Worm (Caenorhabditis elegans) whole organism, L2 larva: ENCODE measurements around the gene ZK1320.7.

ENCODE experiments used
- C34F6.9 ChIP-seq: fragments of 150-350 bp; optimal IDR thresholded peaks from 2 replicates; lab custom pipeline; 2014; ENCODE audit warnings: missing biosample characterization, missing genetic modification characterization
- F13H6.1 ChIP-seq: sonication (generic microtip); optimal IDR thresholded peaks from 2 replicates; lab custom pipeline; 2016; ENCODE audit warnings: missing genetic modification characterization, missing compliant biosample characterization
- R02D3.7 ChIP-seq: fragments of 150-350 bp; optimal IDR thresholded peaks from 2 replicates; lab custom pipeline; 2014; ENCODE audit warnings: missing biosample characterization, missing genetic modification characterization
- ZK546.5 ChIP-seq: sonication (generic microtip); optimal IDR thresholded peaks from 2 replicates; lab custom pipeline; 2017; ENCODE audit warnings: missing biosample characterization, missing genetic modification characterization
- alr-1 ChIP-seq: fragments of 150-350 bp; optimal IDR thresholded peaks from 2 replicates; lab custom pipeline; 2014; ENCODE audit warnings: missing biosample characterization, missing genetic modification characterization
- aly-2 ChIP-seq: fragments of 150-350 bp; optimal IDR thresholded peaks from 2 replicates; lab custom pipeline; 2014; ENCODE audit warnings: missing biosample characterization, missing genetic modification characterization
- ama-1 ChIP-seq: fragments of 150-350 bp; optimal IDR thresholded peaks from 2 replicates; lab custom pipeline; 2018; ENCODE audit warnings: inconsistent platforms
- blmp-1 ChIP-seq: sonication (generic microtip); optimal IDR thresholded peaks from 2 replicates; lab custom pipeline; 2017; ENCODE audit warnings: missing genetic modification characterization, mild to moderate bottlenecking, missing compliant biosample characterization, antibody characterized with exemption, moderate library complexity; ENCODE audit not compliant: insufficient read depth
- ceh-16 ChIP-seq: fragments of 150-350 bp; optimal IDR thresholded peaks from 2 replicates; lab custom pipeline; 2014; ENCODE audit warnings: missing biosample characterization, missing genetic modification characterization
- crh-2 ChIP-seq: sonication (generic microtip); optimal IDR thresholded peaks from 2 replicates; lab custom pipeline; 2017; ENCODE audit warnings: missing biosample characterization, missing genetic modification characterization
- elt-1 ChIP-seq: fragments of 150-350 bp; optimal IDR thresholded peaks from 2 replicates; lab custom pipeline; 2014; ENCODE audit warnings: missing biosample characterization, missing genetic modification characterization
- elt-3 ChIP-seq: sonication (generic microtip); optimal IDR thresholded peaks from 2 replicates; lab custom pipeline; 2017; ENCODE audit warnings: missing biosample characterization, missing genetic modification characterization
- fos-1 ChIP-seq: fragments of 150-350 bp; optimal IDR thresholded peaks from 2 replicates; lab custom pipeline; 2014; ENCODE audit warnings: missing biosample characterization, missing genetic modification characterization
- gmeb-1 ChIP-seq: fragments of 150-350 bp; optimal IDR thresholded peaks from 2 replicates; lab custom pipeline; 2014; ENCODE audit warnings: missing biosample characterization, missing genetic modification characterization
- lin-11 ChIP-seq: fragments of 150-350 bp; sonication (generic microtip); optimal IDR thresholded peaks from 2 replicates; lab custom pipeline; 2014; ENCODE audit warnings: missing biosample characterization, missing genetic modification characterization, inconsistent platforms, mixed read lengths
- lin-13 ChIP-seq: fragments of 150-350 bp; optimal IDR thresholded peaks from 2 replicates; lab custom pipeline; 2014; ENCODE audit warnings: missing biosample characterization, missing genetic modification reagents, missing genetic modification characterization
- lsy-2 ChIP-seq, 2 experiments: fragments of 150-350 bp in 1 of 2; sonication (generic microtip) in 1 of 2; optimal IDR thresholded peaks; 2 replicates each; lab custom pipeline; 2014 to 2017; ENCODE audit warnings: missing biosample characterization in 2 of 2, missing genetic modification characterization in 2 of 2
- mab-5 ChIP-seq: fragments of 150-350 bp; optimal IDR thresholded peaks from 2 replicates; lab custom pipeline; 2014; ENCODE audit warnings: missing biosample characterization, missing genetic modification characterization
- nhr-10 ChIP-seq: sonication (generic microtip); optimal IDR thresholded peaks from 2 replicates; lab custom pipeline; 2017; ENCODE audit warnings: missing biosample characterization, missing genetic modification characterization
- nhr-12 ChIP-seq: fragments of 150-350 bp; optimal IDR thresholded peaks from 2 replicates; lab custom pipeline; 2014; ENCODE audit warnings: missing biosample characterization, missing genetic modification characterization
- nhr-129 ChIP-seq: fragments of 150-350 bp; optimal IDR thresholded peaks from 2 replicates; lab custom pipeline; 2014; ENCODE audit warnings: missing biosample characterization, missing genetic modification characterization
- nhr-21 ChIP-seq: fragments of 150-350 bp; optimal IDR thresholded peaks from 2 replicates; lab custom pipeline; 2014; ENCODE audit warnings: missing biosample characterization, missing genetic modification characterization
- nhr-23 ChIP-seq: fragments of 150-350 bp; optimal IDR thresholded peaks from 2 replicates; lab custom pipeline; 2014; ENCODE audit warnings: missing biosample characterization, missing genetic modification reagents, missing genetic modification characterization
- nhr-237 ChIP-seq: fragments of 150-350 bp; optimal IDR thresholded peaks from 2 replicates; lab custom pipeline; 2014; ENCODE audit warnings: missing biosample characterization, missing genetic modification characterization
- nhr-6 ChIP-seq: fragments of 150-350 bp; optimal IDR thresholded peaks from 2 replicates; lab custom pipeline; 2014; ENCODE audit warnings: missing biosample characterization, missing genetic modification characterization
- nhr-77 ChIP-seq: fragments of 150-350 bp; optimal IDR thresholded peaks from 2 replicates; lab custom pipeline; 2014; ENCODE audit warnings: missing biosample characterization, missing genetic modification characterization
- peb-1 ChIP-seq: fragments of 150-350 bp; optimal IDR thresholded peaks from 2 replicates; lab custom pipeline; 2014; ENCODE audit warnings: missing biosample characterization, missing genetic modification characterization
- sem-4 ChIP-seq: fragments of 150-350 bp; optimal IDR thresholded peaks from 2 replicates; lab custom pipeline; 2014; ENCODE audit warnings: missing biosample characterization, missing genetic modification reagents, missing genetic modification characterization
- skn-1 ChIP-seq: sonication (generic microtip); optimal IDR thresholded peaks from 2 replicates; lab custom pipeline; 2017; ENCODE audit warnings: missing biosample characterization, missing genetic modification characterization
- sma-3 ChIP-seq: sonication (generic microtip); optimal IDR thresholded peaks from 2 replicates; lab custom pipeline; 2016; ENCODE audit warnings: missing genetic modification reagents, missing genetic modification characterization, missing compliant biosample characterization
- sma-9 ChIP-seq, 2 experiments: fragments of 150-350 bp in 1 of 2; sonication (generic microtip) in 1 of 2; optimal IDR thresholded peaks; 2 replicates each; lab custom pipeline; 2014 to 2016; ENCODE audit warnings: missing genetic modification characterization in 2 of 2, mild to moderate bottlenecking in 1 of 2, missing biosample characterization in 1 of 2, missing compliant biosample characterization in 1 of 2, missing genetic modification reagents in 1 of 2, moderate library complexity in 1 of 2
- snpc-4 ChIP-seq: fragments of 150-350 bp; optimal IDR thresholded peaks from 2 replicates; lab custom pipeline; 2014; ENCODE audit warnings: missing biosample characterization, missing genetic modification characterization
- unc-39 ChIP-seq: fragments of 150-350 bp; optimal IDR thresholded peaks from 2 replicates; lab custom pipeline; 2014; ENCODE audit warnings: missing biosample characterization, missing genetic modification characterization
- unc-55 ChIP-seq: fragments of 150-350 bp; sonication (generic microtip); optimal IDR thresholded peaks from 3 replicates; lab custom pipeline; 2014; ENCODE audit warnings: missing biosample characterization, missing genetic modification reagents, missing genetic modification characterization
- unc-62 ChIP-seq: fragments of 150-350 bp; optimal IDR thresholded peaks from 2 replicates; lab custom pipeline; 2014; ENCODE audit warnings: missing biosample characterization, missing genetic modification reagents, missing genetic modification characterization
- ztf-4 ChIP-seq: fragments of 150-350 bp; optimal IDR thresholded peaks from 2 replicates; lab custom pipeline; 2014; ENCODE audit warnings: missing biosample characterization, missing genetic modification characterization

The ZK1320.7 gene

DNA sequence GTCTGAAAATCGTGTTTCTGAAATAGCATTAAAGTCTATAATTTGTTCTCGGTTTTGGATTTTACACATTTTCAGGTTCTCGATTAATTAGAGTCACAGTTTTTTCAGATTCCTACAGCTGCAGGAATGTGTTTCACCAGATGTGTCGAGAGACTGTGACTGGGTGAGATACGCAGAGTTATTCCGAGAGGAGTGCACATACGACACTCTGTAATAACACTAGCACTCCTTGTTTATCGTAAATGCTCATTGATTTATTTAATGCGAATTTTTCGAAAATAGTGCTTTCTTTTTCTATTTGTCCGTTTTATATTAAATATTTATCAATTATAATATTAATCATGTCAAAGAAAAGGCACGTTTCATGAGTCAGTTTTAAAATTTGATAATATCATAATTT lies 4.0 kb upstream of the ZK1320.7 start, which contains the start of gene ZK1320.11 (continued):
- TF ChIP-seq unc-62 (GFP tag; lab: Kevin White, UChicago) (no peak), nhr-12 (no peak), nhr-10 (no peak), nhr-129 (tag; lab: Kevin White, UChicago) (peak; percentile 16), F13H6.1 (tag; lab: Kevin White, UChicago) (no peak), nhr-237 (tag; lab: Kevin White, UChicago) (no peak), snpc-4 (no peak), aly-2 (tag; lab: Kevin White, UChicago) (no peak), ama-1 (no peak), blmp-1 (no peak), ceh-16 (no peak), sem-4 (tag; lab: Kevin White, UChicago) (no peak), unc-55 (GFP tag; lab: Kevin White, UChicago) (peak; percentile 73), nhr-23 (no peak), skn-1 (tag; lab: Kevin White, UChicago) (no peak)

DNA sequence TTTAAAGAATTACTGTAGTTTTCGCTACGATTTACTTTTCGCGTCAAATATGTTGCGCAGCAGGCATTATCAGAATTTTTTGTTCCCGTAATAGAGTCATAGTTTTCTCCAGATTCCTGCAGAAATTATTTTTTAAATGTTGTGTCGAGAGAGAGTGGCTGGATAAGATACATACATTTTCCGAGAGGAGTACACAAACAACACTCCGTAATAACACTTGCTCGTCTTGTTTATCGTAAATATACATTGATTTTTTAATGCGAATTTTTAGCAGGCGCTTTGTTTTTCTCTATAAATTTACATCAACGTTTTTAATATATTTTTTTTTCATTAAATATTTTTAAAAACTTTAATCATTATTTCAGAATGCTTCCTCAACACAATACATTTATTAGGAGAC lies 2.4 kb upstream of the ZK1320.7 start, which contains the start of gene taf-8:
taf-8 (plus strand) TSS at position 360 of the 400 bp plus-strand sequence.
- TF ChIP-seq F13H6.1 (tag; lab: Kevin White, UChicago) (no peak), gmeb-1 (tag; lab: Kevin White, UChicago) (peak; percentile 63), nhr-129 (tag; lab: Kevin White, UChicago) (peak; percentile 22), sma-9 (GFP tag; optimal IDR thresholded peaks at IDR 0.05; lab: Kevin White, UChicago) (peak; percentile 49), sma-9 (tag; optimal IDR thresholded peaks at IDR 0.05; lab: Kevin White, UChicago) (no peak), R02D3.7 (tag; lab: Kevin White, UChicago) (peak; percentile 86), C34F6.9 (tag; lab: Kevin White, UChicago) (peak; percentile 78), nhr-77 (tag; lab: Kevin White, UChicago) (no peak), snpc-4 (no peak), unc-39 (tag; lab: Kevin White, UChicago) (no peak), unc-55 (GFP tag; lab: Kevin White, UChicago) (peak; percentile 83), crh-2 (tag; lab: Kevin White, UChicago) (peak; percentile 67), peb-1 (no peak), elt-3 (tag; lab: Kevin White, UChicago) (no peak), sem-4 (tag; lab: Kevin White, UChicago) (no peak), alr-1 (no peak), mab-5 (tag; lab: Kevin White, UChicago) (peak; percentile 7), lin-13 (GFP tag; lab: Kevin White, UChicago) (peak; percentile 38), fos-1 (tag; lab: Kevin White, UChicago) (no peak), lin-11 (no peak), lsy-2 (tag; optimal IDR thresholded peaks at IDR 0.05; lab: Kevin White, UChicago) (peak; percentile 5 to 85), ZK546.5 (no peak), ztf-4 (no peak), nhr-21 (tag; lab: Kevin White, UChicago) (peak; percentile 26), nhr-237 (tag; lab: Kevin White, UChicago) (no peak), sma-3 (GFP tag; lab: Kevin White, UChicago) (peak; percentile 32)

DNA sequence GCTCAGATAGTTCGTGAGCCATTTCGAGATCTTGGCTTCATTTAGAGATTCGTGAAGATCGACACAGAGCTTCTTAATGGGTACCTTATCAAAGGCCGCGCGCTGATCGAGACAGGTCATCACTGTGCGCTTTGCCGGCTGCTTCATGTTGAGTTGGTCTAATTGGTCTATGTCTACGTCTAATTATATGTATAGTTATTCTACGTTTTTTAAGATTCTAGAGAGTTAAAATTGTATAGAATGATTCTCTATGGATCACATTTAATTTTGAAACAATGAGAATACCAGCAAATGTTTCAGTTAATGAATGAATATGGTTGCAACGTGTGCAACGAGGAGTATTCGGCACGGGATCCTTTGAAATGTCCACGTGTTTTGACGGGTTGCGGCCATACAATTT lies 3.3 kb downstream of the ZK1320.7 start, which contains the start of gene arc-1:
arc-1 (plus strand) TSS at position 301 of the 400 bp plus-strand sequence.
- no peak for TF ChIP-seq aly-2 (tag; lab: Kevin White, UChicago)
- TF ChIP-seq ZK546.5: no peak
- no peak for TF ChIP-seq elt-1 (tag; lab: Kevin White, UChicago)
- no peak for TF ChIP-seq nhr-6
- TF ChIP-seq sma-3 (GFP tag; lab: Kevin White, UChicago): no peak
- no peak for TF ChIP-seq R02D3.7 (tag; lab: Kevin White, UChicago)

DNA sequence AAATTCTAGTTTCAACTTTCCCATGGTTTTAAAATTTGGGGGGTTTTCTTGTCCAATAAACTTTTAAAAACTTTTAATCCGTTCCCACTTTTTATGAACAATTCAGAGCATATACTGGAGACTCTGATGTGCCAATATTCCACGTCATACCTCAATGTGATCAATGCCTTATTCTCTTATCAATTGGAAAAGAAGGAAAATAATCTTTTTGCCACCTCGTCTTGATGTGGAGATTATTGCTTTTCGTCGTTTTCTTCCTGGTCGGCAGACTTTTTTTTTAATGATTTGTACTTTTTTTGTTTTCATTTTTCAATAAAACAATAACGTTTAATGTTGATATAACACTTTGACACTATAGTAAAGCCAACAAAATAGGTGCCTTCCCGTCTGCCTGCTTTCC lies 6.1 kb downstream of the ZK1320.7 start:
- no peak for TF ChIP-seq unc-55 (GFP tag; lab: Kevin White, UChicago)
- peak; percentile 40 for TF ChIP-seq fos-1 (tag; lab: Kevin White, UChicago)
- TF ChIP-seq crh-2 (tag; lab: Kevin White, UChicago): peak; percentile 50
